Fruit fly (Drosophila melanogaster): ENCODE measurements around the gene GAA1.

The GAA1 gene

DNA sequence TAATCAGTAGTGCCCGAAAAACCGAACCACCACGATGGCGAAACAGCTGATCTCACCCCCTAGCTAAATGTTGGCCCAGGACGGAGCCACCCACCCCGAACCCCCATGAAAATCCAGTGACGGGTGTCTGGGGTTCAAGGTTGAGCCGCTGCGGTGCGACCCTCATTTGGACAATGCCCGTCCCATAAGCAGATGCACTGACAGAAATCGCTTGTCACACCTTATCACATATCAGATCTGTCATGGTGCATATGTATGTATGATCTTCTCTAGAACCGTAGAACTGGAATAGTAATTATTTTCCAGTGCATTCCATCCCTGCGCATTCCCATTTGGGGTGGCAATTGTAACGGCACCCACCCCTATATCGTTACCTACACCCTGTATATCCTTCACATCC, 15.8 kb upstream of the GAA1 start (continued):
- TF ChIP-seq Sin3A (optimal IDR thresholded peaks at IDR 0.05) (no peak), Asciz (GFP tag; optimal IDR thresholded peaks at IDR 0.05) (peak; percentile 1), gcm (GFP tag; optimal IDR thresholded peaks at IDR 0.05) (peak; percentile 78), gsb (GFP tag; IDR thresholded peaks at IDR 0.05) (no peak), gt (GFP tag; IDR thresholded peaks at IDR 0.05) (no peak), D19B (GFP tag; optimal IDR thresholded peaks at IDR 0.05) (no peak), Med (GFP tag) (peak; percentile 80), Nf-YC (tag; optimal IDR thresholded peaks at IDR 0.05) (no peak), Ets97D (GFP tag; optimal IDR thresholded peaks at IDR 0.05) (no peak), Myb (GFP tag; optimal IDR thresholded peaks at IDR 0.05) (no peak), Sox102F (GFP tag; optimal IDR thresholded peaks at IDR 0.05) (peak; percentile 24), Fer1 (GFP tag; optimal IDR thresholded peaks at IDR 0.05) (peak; percentile 2), phol (tag; optimal IDR thresholded peaks at IDR 0.05) (peak; percentile 17), D (optimal IDR thresholded peaks at IDR 0.05) (no peak), D (GFP tag; optimal IDR thresholded peaks at IDR 0.05) (peak; percentile 48), CG15269 (tag; optimal IDR thresholded peaks at IDR 0.05) (peak; percentile 15), CG7556 (GFP tag; optimal IDR thresholded peaks at IDR 0.05) (no peak), ham (GFP tag; IDR thresholded peaks at IDR 0.05) (no peak), HLHmδ (GFP tag; optimal IDR thresholded peaks at IDR 0.05) (peak; percentile 27), dpn (GFP tag; optimal IDR thresholded peaks at IDR 0.05) (peak in 1 of 2 experiments; percentile 34), ATbp (GFP tag; optimal IDR thresholded peaks at IDR 0.05) (peak; percentile 57), Bteb2 (GFP tag; optimal IDR thresholded peaks at IDR 0.05) (no peak), grau (tag; optimal IDR thresholded peaks at IDR 0.05) (peak; percentile 27), CG4360 (GFP tag; IDR thresholded peaks at IDR 0.05) (no peak), CG12391 (tag; optimal IDR thresholded peaks at IDR 0.05) (peak; percentile 42), az2 (GFP tag; optimal IDR thresholded peaks at IDR 0.05) (peak; percentile 18), sug (tag; optimal IDR thresholded peaks at IDR 0.05) (no peak), hkb (optimal IDR thresholded peaks at IDR 0.05) (no peak), hkb (GFP tag; IDR thresholded peaks at IDR 0.05) (0 out of 2 replicates have a peak, but pooled peaks have one; percentile 34), CG14710 (tag; optimal IDR thresholded peaks at IDR 0.05) (peak; percentile 34), CG9609 (GFP tag; optimal IDR thresholded peaks at IDR 0.05) (no peak), CG16813 (GFP tag; IDR thresholded peaks at IDR 0.05; ENCODE audit: partially characterized antibody) (no peak), Dip3 (GFP tag; optimal IDR thresholded peaks at IDR 0.05) (no peak), tin (GFP tag; optimal IDR thresholded peaks at IDR 0.05) (peak; percentile 43), CG32532 (GFP tag; IDR thresholded peaks at IDR 0.05) (peak; percentile 34; the same call in 1 of the 2 replicates), CG18619 (GFP tag; optimal IDR thresholded peaks at IDR 0.05) (peak; percentile 4), CG18599 (GFP tag; optimal IDR thresholded peaks at IDR 0.05) (peak; percentile 46), CG4404 (GFP tag; IDR thresholded peaks at IDR 0.05) (0 out of 2 replicates have a peak, but pooled peaks have one; percentile 13), Gsc (GFP tag; IDR thresholded peaks at IDR 0.05) (no peak), CG31388 (GFP tag; optimal IDR thresholded peaks at IDR 0.05) (no peak), Tbp (GFP tag; optimal IDR thresholded peaks at IDR 0.05) (no peak), chinmo (GFP tag; IDR thresholded peaks at IDR 0.05; ENCODE audit: partially characterized antibody) (no peak), ara (GFP tag; IDR thresholded peaks at IDR 0.05) (peak; percentile 40; the same call in 1 of the 2 replicates), CG17829 (tag; optimal IDR thresholded peaks at IDR 0.05) (peak; percentile 50), CG5245 (GFP tag; optimal IDR thresholded peaks at IDR 0.05) (no peak), CG8765 (GFP tag; IDR thresholded peaks at IDR 0.05) (no peak), CG8924 (tag; optimal IDR thresholded peaks at IDR 0.05) (peak; percentile 36), h (optimal IDR thresholded peaks at IDR 0.05) (no peak), zfh1 (GFP tag; IDR thresholded peaks at IDR 0.05) (peak; percentile 63; the same call in 1 of the 3 replicates), CG8290 (GFP tag; optimal IDR thresholded peaks at IDR 0.05) (no peak), CG8290 (tag; optimal IDR thresholded peaks at IDR 0.05) (peak in 1 of 2 experiments; percentile 51), CG34422 (GFP tag; IDR thresholded peaks at IDR 0.05) (0 out of 3 replicates have a peak, but pooled peaks have one; percentile 42), Opbp (GFP tag; IDR thresholded peaks at IDR 0.05; ENCODE audit: partially characterized antibody) (no peak)

Data from whole organism, embryonic.